Fruit fly (Drosophila melanogaster) whole organism, pupa: ENCODE measurements around the gene Ilp6.

ENCODE experiments used
- CG10348 ChIP-seq: fragments of 200-800 bp; sonication (Bioruptor generic); IDR thresholded peaks from 2 replicates; pipeline ENCODE4 v1.3.6; 2022; ENCODE audit warnings: missing biosample characterization, missing genetic modification characterization
- CG12605 ChIP-seq: fragments of 200-800 bp; sonication (Bioruptor generic); IDR thresholded peaks from 2 replicates; pipeline ENCODE4 v1.3.6; 2022; ENCODE audit warnings: missing biosample characterization, missing genetic modification characterization
- CG13204 ChIP-seq: fragments of 200-800 bp; sonication (Bioruptor generic); optimal IDR thresholded peaks from 2 replicates; lab custom pipeline; 2018; ENCODE audit warnings: missing biosample characterization, mild to moderate bottlenecking, missing genetic modification characterization, moderate library complexity
- CG14655 ChIP-seq: fragments of 200-800 bp; sonication (Bioruptor generic); optimal IDR thresholded peaks from 3 replicates; lab custom pipeline; 2017; ENCODE audit warnings: mild to moderate bottlenecking, missing biosample characterization, missing genetic modification reagents, missing genetic modification characterization
- CG15710 ChIP-seq: fragments of 200-800 bp; sonication (Bioruptor generic); optimal IDR thresholded peaks from 2 replicates; lab custom pipeline; 2018; ENCODE audit warnings: missing biosample characterization, mild to moderate bottlenecking, missing genetic modification characterization, moderate library complexity
- CG17806 ChIP-seq: fragments of 200-800 bp; sonication (Bioruptor generic); optimal IDR thresholded peaks from 2 replicates; lab custom pipeline; 2018; ENCODE audit warnings: missing biosample characterization, mild to moderate bottlenecking, missing genetic modification characterization, moderate library complexity
- CG32121 ChIP-seq: fragments of 200-800 bp; sonication (Bioruptor generic); IDR thresholded peaks from 2 replicates; pipeline ENCODE4 v1.3.6; 2022; ENCODE audit warnings: missing biosample characterization, missing genetic modification characterization
- CG34367 ChIP-seq: fragments of 200-800 bp; sonication (Bioruptor generic); optimal IDR thresholded peaks from 2 replicates; lab custom pipeline; 2018; ENCODE audit warnings: missing biosample characterization, mild to moderate bottlenecking, missing genetic modification characterization
- CG4496 ChIP-seq: fragments of 200-800 bp; sonication (Bioruptor generic); IDR thresholded peaks from 3 replicates; pipeline ENCODE4 v1.3.6; 2022; ENCODE audit warnings: missing biosample characterization, missing genetic modification characterization
- CG8159 ChIP-seq: fragments of 200-800 bp; sonication (Bioruptor generic); optimal IDR thresholded peaks from 3 replicates; lab custom pipeline; 2018; ENCODE audit warnings: missing biosample characterization, mild to moderate bottlenecking, missing genetic modification characterization, moderate library complexity
- CG8301 ChIP-seq: fragments of 200-800 bp; sonication (Bioruptor generic); optimal IDR thresholded peaks from 2 replicates; lab custom pipeline; 2018; ENCODE audit warnings: missing biosample characterization, mild to moderate bottlenecking, missing genetic modification characterization
- CG9948 ChIP-seq: fragments of 200-800 bp; sonication (Bioruptor generic); optimal IDR thresholded peaks from 2 replicates; lab custom pipeline; 2018; ENCODE audit warnings: missing biosample characterization, mild to moderate bottlenecking, missing genetic modification characterization, moderate library complexity
- D1 ChIP-seq: fragments of 200-800 bp; sonication (Bioruptor generic); optimal IDR thresholded peaks from 2 replicates; lab custom pipeline; 2018; ENCODE audit warnings: missing biosample characterization, mild to moderate bottlenecking, missing genetic modification characterization, moderate library complexity
- EcR ChIP-seq: fragments of 200-800 bp; sonication (Bioruptor generic); optimal IDR thresholded peaks from 3 replicates; lab custom pipeline; 2019; ENCODE audit warnings: missing biosample characterization, missing genetic modification characterization, mild to moderate bottlenecking, moderate library complexity, missing genetic modification reagents
- Ets98B ChIP-seq: fragments of 200-800 bp; sonication (Bioruptor generic); IDR thresholded peaks from 2 replicates; pipeline ENCODE4 v1.3.6; 2022; ENCODE audit warnings: missing biosample characterization, missing genetic modification characterization
- Pif1A ChIP-seq: fragments of 200-800 bp; sonication (Bioruptor generic); optimal IDR thresholded peaks from 3 replicates; lab custom pipeline; 2016; ENCODE audit warnings: missing biosample characterization, missing genetic modification characterization
- Pif1B ChIP-seq: fragments of 200-800 bp; sonication (Bioruptor generic); optimal IDR thresholded peaks from 3 replicates; lab custom pipeline; 2016; ENCODE audit warnings: missing biosample characterization, missing genetic modification characterization
- Snoo ChIP-seq: fragments of 200-800 bp; sonication (Bioruptor generic); optimal IDR thresholded peaks from 3 replicates; lab custom pipeline; 2017; ENCODE audit warnings: missing biosample characterization, mild to moderate bottlenecking, missing genetic modification characterization, inconsistent platforms
- fd96Ca ChIP-seq: fragments of 200-800 bp; sonication (Bioruptor generic); IDR thresholded peaks from 3 replicates; pipeline ENCODE4 v1.3.6; 2022; ENCODE audit warnings: missing biosample characterization, missing genetic modification characterization
- gl ChIP-seq: fragments of 200-800 bp; sonication (Bioruptor generic); optimal IDR thresholded peaks from 2 replicates; lab custom pipeline; 2018; ENCODE audit warnings: missing biosample characterization, mild to moderate bottlenecking, missing genetic modification characterization
- rn ChIP-seq: fragments of 200-800 bp; sonication (Bioruptor generic); IDR thresholded peaks from 2 replicates; pipeline ENCODE4 v1.3.6; 2022; ENCODE audit warnings: missing biosample characterization, missing genetic modification characterization

The Ilp6 gene

DNA sequence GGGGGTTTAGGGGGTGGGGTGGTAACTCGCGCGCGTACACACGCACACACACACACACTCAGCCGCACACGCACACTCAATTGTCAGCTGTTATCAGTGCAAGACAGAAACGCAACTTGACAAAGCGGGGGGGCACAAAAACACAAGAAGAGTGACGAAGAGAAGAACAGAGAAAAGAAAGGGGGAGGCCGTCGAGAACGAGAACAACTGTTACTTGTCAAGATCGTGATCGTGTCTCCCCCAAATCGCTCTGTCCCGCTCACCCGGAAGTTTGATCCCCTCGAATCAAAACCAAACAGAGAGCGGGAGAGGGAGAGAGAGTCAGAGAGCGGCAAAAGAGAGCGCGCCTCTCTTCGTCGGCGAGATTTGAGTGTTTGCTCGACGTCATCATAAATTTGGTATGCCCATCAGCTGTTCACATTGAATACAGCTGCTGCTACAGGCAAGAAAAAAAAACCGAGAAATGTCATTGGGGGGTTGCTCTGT, 17.1 kb downstream of the Ilp6 start:
- TF ChIP-seq CG15710 (tag; lab: Kevin White, UChicago) (no peak), EcR (GFP tag; lab: Kevin White, UChicago) (peak; percentile 72), CG12605 (GFP tag; lab: Robert Waterston, UW) (peak; percentile 48), Snoo (tag; lab: Kevin White, UChicago) (no peak), fd96Ca (no peak), rn (GFP tag; lab: Robert Waterston, UW) (no peak), CG13204 (GFP tag; lab: Kevin White, UChicago) (peak; percentile 42), CG34367 (tag; lab: Kevin White, UChicago) (no peak), CG9948 (tag; lab: Kevin White, UChicago) (no peak), CG4496 (GFP tag; lab: Robert Waterston, UW) (no peak), CG17806 (tag; lab: Kevin White, UChicago) (no peak), D1 (tag; lab: Kevin White, UChicago) (no peak), Ets98B (GFP tag; lab: Robert Waterston, UW) (peak; percentile 50; the same call in 1 of the 2 replicates), CG14655 (GFP tag; lab: Kevin White, UChicago) (no peak), CG10348 (GFP tag; lab: Robert Waterston, UW) (no peak), CG32121 (GFP tag; lab: Robert Waterston, UW) (no peak), CG8301 (no peak), Pif1B (GFP tag; lab: Kevin White, UChicago) (peak; percentile 45), CG8159 (tag; lab: Kevin White, UChicago) (no peak), gl (no peak), Pif1A (GFP tag; lab: Kevin White, UChicago) (peak; percentile 22)

dm6 chrX:2308403-2308965, 26.0 kb downstream of the Ilp6 start:
- TF ChIP-seq CG8301 (no peak), EcR (GFP tag; lab: Kevin White, UChicago) (peak; percentile 19), CG14655 (GFP tag; lab: Kevin White, UChicago) (no peak)

- TF ChIP-seq CG32121 (GFP tag; lab: Robert Waterston, UW) (no peak), CG15710 (tag; lab: Kevin White, UChicago) (no peak), CG9948 (tag; lab: Kevin White, UChicago) (peak; percentile 11), gl (peak; percentile 19), CG8159 (tag; lab: Kevin White, UChicago) (peak; percentile 10), CG13204 (GFP tag; lab: Kevin White, UChicago) (peak; percentile 61), EcR (GFP tag; lab: Kevin White, UChicago) (peak; percentile 23)
Measured at dm6 chrX:2307564-2307963, 26.9 kb downstream of the Ilp6 start.

dm6 chrX:2306760-2307159, 27.7 kb downstream of the Ilp6 start:
- TF ChIP-seq CG12605 (GFP tag; lab: Robert Waterston, UW) (no peak; the same call in 1 of the 2 replicates), EcR (GFP tag; lab: Kevin White, UChicago) (no peak), CG13204 (GFP tag; lab: Kevin White, UChicago) (peak; percentile 10)

dm6 chrX:2306307-2306706, 28.2 kb downstream of the Ilp6 start:
- TF ChIP-seq rn (GFP tag; lab: Robert Waterston, UW), result peak; percentile 27; the same call in 1 of the 2 replicates
- peak; percentile 53 for TF ChIP-seq CG32121 (GFP tag; lab: Robert Waterston, UW)
- peak; percentile 76 for TF ChIP-seq Pif1A (GFP tag; lab: Kevin White, UChicago)
- TF ChIP-seq CG10348 (GFP tag; lab: Robert Waterston, UW), result 0 out of 2 replicates have a peak, but pooled peaks have one; percentile 25
- TF ChIP-seq EcR (GFP tag; lab: Kevin White, UChicago), result no peak
- peak; percentile 73 for TF ChIP-seq Pif1B (GFP tag; lab: Kevin White, UChicago)
- TF ChIP-seq fd96Ca, result peak; percentile 66
- TF ChIP-seq CG34367 (tag; lab: Kevin White, UChicago), result peak; percentile 53
- no peak; the same call in 1 of the 2 replicates for TF ChIP-seq Ets98B (GFP tag; lab: Robert Waterston, UW)
- TF ChIP-seq CG14655 (GFP tag; lab: Kevin White, UChicago), result peak; percentile 85
- TF ChIP-seq CG8301, result peak; percentile 78
- peak; percentile 17 for TF ChIP-seq D1 (tag; lab: Kevin White, UChicago)
- peak; percentile 68 for TF ChIP-seq CG8159 (tag; lab: Kevin White, UChicago)
- TF ChIP-seq CG13204 (GFP tag; lab: Kevin White, UChicago), result no peak
- no peak for TF ChIP-seq gl
- no peak for TF ChIP-seq CG12605 (GFP tag; lab: Robert Waterston, UW)
- peak; percentile 61 for TF ChIP-seq Snoo (tag; lab: Kevin White, UChicago)
- peak; percentile 65 for TF ChIP-seq CG9948 (tag; lab: Kevin White, UChicago)
- TF ChIP-seq CG4496 (GFP tag; lab: Robert Waterston, UW), result peak; percentile 53; the same call in 2 of the 3 replicates
- TF ChIP-seq CG15710 (tag; lab: Kevin White, UChicago), result peak; percentile 51
- TF ChIP-seq CG17806 (tag; lab: Kevin White, UChicago), result peak; percentile 56
- TF ChIP-seq, all 21 proteins: peak for 16

- TF ChIP-seq gl (peak; percentile 10), Pif1B (GFP tag; lab: Kevin White, UChicago) (no peak), CG13204 (GFP tag; lab: Kevin White, UChicago) (peak; percentile 30), CG14655 (GFP tag; lab: Kevin White, UChicago) (no peak), CG15710 (tag; lab: Kevin White, UChicago) (no peak), CG12605 (GFP tag; lab: Robert Waterston, UW) (peak; percentile 33; the same call in 1 of the 2 replicates), CG32121 (GFP tag; lab: Robert Waterston, UW) (peak; percentile 12; the same call in 1 of the 2 replicates), Ets98B (GFP tag; lab: Robert Waterston, UW) (peak; percentile 19; the same call in 1 of the 2 replicates), EcR (GFP tag; lab: Kevin White, UChicago) (peak; percentile 92)
Measured at dm6 chrX:2305842-2306300, 28.6 kb downstream of the Ilp6 start.
